Worm (Caenorhabditis elegans) whole organism, late embryonic: ENCODE data around the gene gldi-8.

Source experiments
- hlh-13 ChIP-seq: fragments of 200-800 bp; sonication (Bioruptor generic); optimal IDR thresholded peaks from 2 replicates; lab custom pipeline; 2018; ENCODE audit warnings: mild to moderate bottlenecking, missing genetic modification characterization, missing compliant biosample characterization
- mec-3 ChIP-seq: sonication (generic microtip); optimal IDR thresholded peaks from 2 replicates; lab custom pipeline; 2016; ENCODE audit warnings: borderline replicate concordance, missing genetic modification characterization, missing compliant biosample characterization
- unc-86 ChIP-seq: sonication (generic microtip); optimal IDR thresholded peaks from 2 replicates; lab custom pipeline; 2016; ENCODE audit warnings: missing genetic modification characterization, missing compliant biosample characterization

DNA sequence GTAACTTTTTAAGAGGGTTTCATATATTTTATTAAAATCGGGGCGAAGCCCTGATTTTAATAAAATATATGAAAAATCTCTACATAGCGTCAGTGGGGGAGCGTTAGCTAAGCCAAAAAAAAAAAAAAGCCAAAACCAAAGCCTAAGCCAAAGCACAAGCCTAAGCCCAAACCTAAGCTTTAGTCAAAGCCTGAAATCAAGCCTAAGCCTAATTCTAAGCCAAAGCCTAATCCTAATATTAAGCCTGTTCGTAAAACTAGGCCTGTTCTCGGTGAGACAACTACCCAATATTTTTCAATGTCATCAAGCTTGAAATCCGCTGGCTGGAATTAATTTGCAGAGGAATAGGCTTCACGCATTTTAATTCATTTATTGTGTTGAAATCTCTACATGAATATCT lies 3.9 kb downstream of the gldi-8 start:
- TF ChIP-seq mec-3 (tag; lab: Kevin White, UChicago) (no peak), hlh-13 (no peak), unc-86 (tag; lab: Kevin White, UChicago) (no peak)
